Fruit fly (Drosophila melanogaster) whole organism, embryonic: ENCODE measurements around the gene Cnep1r2.

Experiments
- CG10209 ChIP-seq: fragments of 200-800 bp; sonication (Bioruptor generic); optimal IDR thresholded peaks from 3 replicates; lab custom pipeline; 2017; ENCODE audit warnings: missing biosample characterization, mild to moderate bottlenecking, missing genetic modification characterization, missing genetic modification reagents
- CG10543 ChIP-seq: fragments of 200-800 bp; sonication (Bioruptor generic); optimal IDR thresholded peaks from 3 replicates; lab custom pipeline; 2017; ENCODE audit warnings: missing biosample characterization, mild to moderate bottlenecking, missing genetic modification characterization, moderate library complexity
- CG11560 ChIP-seq: fragments of 200-800 bp; sonication (Bioruptor generic); IDR thresholded peaks from 3 replicates; pipeline ENCODE4 v1.3.6; 2022; ENCODE audit warnings: missing biosample characterization, missing genetic modification characterization
- CG11696 ChIP-seq: fragments of 200-800 bp; sonication (Bioruptor generic); IDR thresholded peaks from 2 replicates; pipeline ENCODE4 v1.3.6; 2022; ENCODE audit warnings: missing biosample characterization, missing genetic modification characterization
- CG13123 ChIP-seq: fragments of 200-800 bp; sonication (Bioruptor generic); optimal IDR thresholded peaks from 2 replicates; lab custom pipeline; 2016; ENCODE audit warnings: missing biosample characterization, missing genetic modification characterization
- CG14441 ChIP-seq: fragments of 200-800 bp; sonication (Bioruptor generic); IDR thresholded peaks from 2 replicates; pipeline ENCODE4 v1.3.6; 2022; ENCODE audit warnings: missing biosample characterization, missing genetic modification characterization
- CG15073 ChIP-seq: fragments of 200-800 bp; sonication (Bioruptor generic); optimal IDR thresholded peaks from 2 replicates; lab custom pipeline; 2016; ENCODE audit warnings: missing biosample characterization, missing genetic modification characterization
- CG17385 ChIP-seq: fragments of 200-800 bp; sonication (Bioruptor generic); optimal IDR thresholded peaks from 3 replicates; lab custom pipeline; 2018; ENCODE audit warnings: missing biosample characterization, mild to moderate bottlenecking, missing genetic modification characterization
- CG1832 ChIP-seq: fragments of 200-800 bp; sonication (Bioruptor generic); optimal IDR thresholded peaks from 2 replicates; lab custom pipeline; 2017; ENCODE audit warnings: missing biosample characterization, mild to moderate bottlenecking, missing genetic modification characterization, inconsistent platforms
- CG18476 ChIP-seq: fragments of 200-800 bp; sonication (Bioruptor generic); optimal IDR thresholded peaks from 2 replicates; lab custom pipeline; 2016; ENCODE audit warnings: missing biosample characterization, mild to moderate bottlenecking, missing genetic modification characterization
- CG30020 ChIP-seq: fragments of 200-800 bp; optimal IDR thresholded peaks from 2 replicates; lab custom pipeline; 2019; ENCODE audit warnings: missing biosample characterization, mild to moderate bottlenecking, missing genetic modification characterization, moderate library complexity
- CG32532 ChIP-seq: fragments of 200-800 bp; sonication (Bioruptor generic); IDR thresholded peaks from 2 replicates; pipeline ENCODE4 v1.3.6; 2022; ENCODE audit warnings: missing biosample characterization, missing genetic modification characterization
- CG3995 ChIP-seq: fragments of 200-800 bp; sonication (Bioruptor generic); optimal IDR thresholded peaks from 3 replicates; lab custom pipeline; 2016; ENCODE audit warnings: missing biosample characterization, missing genetic modification characterization
- CG4360 ChIP-seq: fragments of 200-800 bp; sonication (Bioruptor generic); IDR thresholded peaks from 2 replicates; pipeline ENCODE4 v1.3.6; 2022; ENCODE audit warnings: missing biosample characterization, missing genetic modification characterization
- CG43689 ChIP-seq: fragments of 200-800 bp; sonication (Bioruptor generic); IDR thresholded peaks from 2 replicates; pipeline ENCODE4 v1.3.6; 2022; ENCODE audit warnings: missing biosample characterization, missing genetic modification characterization
- CG4424 ChIP-seq: fragments of 200-800 bp; sonication (Bioruptor generic); optimal IDR thresholded peaks from 3 replicates; lab custom pipeline; 2016; ENCODE audit warnings: missing biosample characterization, missing genetic modification characterization
- CG6254 ChIP-seq: fragments of 200-800 bp; sonication (Bioruptor generic); optimal IDR thresholded peaks from 3 replicates; lab custom pipeline; 2017; ENCODE audit warnings: mild to moderate bottlenecking, missing biosample characterization, missing genetic modification reagents, missing genetic modification characterization
- CG8290 ChIP-seq, 3 experiments: fragments of 200-800 bp; sonication (Bioruptor generic); optimal IDR thresholded peaks; 2 replicates each; lab custom pipeline; 2016 to 2019; ENCODE audit warnings: missing biosample characterization in 3 of 3, missing genetic modification characterization in 3 of 3, mild to moderate bottlenecking in 2 of 3, moderate library complexity in 1 of 3
- CG8388 ChIP-seq: fragments of 200-800 bp; sonication (Bioruptor generic); optimal IDR thresholded peaks from 2 replicates; lab custom pipeline; 2019; ENCODE audit warnings: missing biosample characterization, mild to moderate bottlenecking, missing genetic modification characterization, moderate library complexity
- CG8924 ChIP-seq: fragments of 200-800 bp; optimal IDR thresholded peaks from 3 replicates; lab custom pipeline; 2019; ENCODE audit warnings: missing biosample characterization, mild to moderate bottlenecking, missing genetic modification characterization, moderate library complexity
- CG9727 ChIP-seq: fragments of 200-800 bp; sonication (Bioruptor generic); optimal IDR thresholded peaks from 3 replicates; lab custom pipeline; 2017; ENCODE audit warnings: missing biosample characterization, mild to moderate bottlenecking, missing genetic modification characterization
- Chrac-16 ChIP-seq: fragments of 200-800 bp; sonication (Bioruptor generic); optimal IDR thresholded peaks from 3 replicates; lab custom pipeline; 2016; ENCODE audit warnings: missing biosample characterization, missing genetic modification characterization
- Deaf1 ChIP-seq: fragments of 200-800 bp; optimal IDR thresholded peaks from 3 replicates; lab custom pipeline; 2019; ENCODE audit warnings: missing biosample characterization, mild to moderate bottlenecking, missing genetic modification characterization, moderate library complexity
- Dref ChIP-seq: fragments of 200-800 bp; sonication (Bioruptor generic); IDR thresholded peaks from 2 replicates; pipeline ENCODE4 v1.3.6; 2022; ENCODE audit warnings: missing biosample characterization, missing genetic modification characterization
- Drgx ChIP-seq: fragments of 200-800 bp; sonication (Bioruptor generic); IDR thresholded peaks from 2 replicates; pipeline ENCODE4 v1.3.6; 2022; ENCODE audit warnings: missing biosample characterization, missing genetic modification characterization
- E2f2 ChIP-seq: fragments of 200-800 bp; sonication (Bioruptor generic); IDR thresholded peaks from 2 replicates; pipeline ENCODE4 v1.3.6; 2022; ENCODE audit warnings: missing biosample characterization, missing genetic modification characterization
- HHEX ChIP-seq: fragments of 200-800 bp; sonication (Bioruptor generic); optimal IDR thresholded peaks from 3 replicates; lab custom pipeline; 2017; ENCODE audit warnings: missing biosample characterization, mild to moderate bottlenecking, missing genetic modification characterization, missing genetic modification reagents
- HLHmδ ChIP-seq: fragments of 200-800 bp; sonication (Bioruptor generic); optimal IDR thresholded peaks from 2 replicates; lab custom pipeline; 2018; ENCODE audit warnings: missing biosample characterization, mild to moderate bottlenecking, missing genetic modification characterization, moderate library complexity
- HmgZ ChIP-seq: fragments of 200-800 bp; sonication (Bioruptor generic); optimal IDR thresholded peaks from 2 replicates; lab custom pipeline; 2018; ENCODE audit warnings: missing biosample characterization, mild to moderate bottlenecking, missing genetic modification characterization
- Kr ChIP-seq: fragments of 200-800 bp; sonication (Bioruptor generic); optimal IDR thresholded peaks from 2 replicates; lab custom pipeline; 2017; ENCODE audit warnings: missing biosample characterization, mild to moderate bottlenecking, missing genetic modification characterization
- Xrp1 ChIP-seq: fragments of 200-800 bp; sonication (Bioruptor generic); IDR thresholded peaks from 2 replicates; pipeline ENCODE4 v1.3.6; 2022; ENCODE audit warnings: missing biosample characterization, missing genetic modification characterization
- ara ChIP-seq: fragments of 200-800 bp; sonication (Bioruptor generic); IDR thresholded peaks from 2 replicates; pipeline ENCODE4 v1.3.6; 2022; ENCODE audit warnings: missing biosample characterization, missing genetic modification characterization
- cg ChIP-seq: fragments of 200-800 bp; sonication (Bioruptor generic); optimal IDR thresholded peaks from 3 replicates; lab custom pipeline; 2019; ENCODE audit warnings: missing biosample characterization, mild to moderate bottlenecking, missing genetic modification characterization, moderate library complexity
- chinmo ChIP-seq: fragments of 200-800 bp; sonication (Bioruptor generic); IDR thresholded peaks from 4 replicates; pipeline ENCODE4 v1.3.6; 2022; ENCODE audit warnings: missing biosample characterization, missing genetic modification characterization; ENCODE audit not compliant: partially characterized antibody
- chm ChIP-seq: fragments of 200-800 bp; sonication (Bioruptor generic); IDR thresholded peaks from 2 replicates; pipeline ENCODE4 v1.3.6; 2022; ENCODE audit warnings: missing biosample characterization, missing genetic modification characterization
- gem ChIP-seq: fragments of 200-800 bp; sonication (Bioruptor generic); optimal IDR thresholded peaks from 2 replicates; lab custom pipeline; 2019; ENCODE audit warnings: missing biosample characterization, mild to moderate bottlenecking, missing genetic modification characterization, moderate library complexity
- kni ChIP-seq: fragments of 200-800 bp; sonication (Bioruptor generic); optimal IDR thresholded peaks from 3 replicates; lab custom pipeline; 2017; ENCODE audit warnings: mild to moderate bottlenecking, missing biosample characterization, missing genetic modification reagents, missing genetic modification characterization
- mam ChIP-seq: fragments of 200-800 bp; sonication (Bioruptor generic); optimal IDR thresholded peaks from 3 replicates; lab custom pipeline; 2016; ENCODE audit warnings: missing biosample characterization, missing genetic modification characterization
- nom ChIP-seq: fragments of 200-800 bp; sonication (Bioruptor generic); optimal IDR thresholded peaks from 2 replicates; lab custom pipeline; 2017; ENCODE audit warnings: missing biosample characterization, missing genetic modification characterization, mild to moderate bottlenecking, moderate library complexity, missing genetic modification reagents
- pros ChIP-seq: fragments of 200-800 bp; sonication (Bioruptor generic); optimal IDR thresholded peaks from 3 replicates; lab custom pipeline; 2019; ENCODE audit warnings: missing biosample characterization, mild to moderate bottlenecking, missing genetic modification characterization, moderate library complexity
- rib ChIP-seq: fragments of 200-800 bp; sonication (Bioruptor generic); IDR thresholded peaks from 2 replicates; pipeline ENCODE4 v1.3.6; 2022; ENCODE audit warnings: missing biosample characterization, missing genetic modification characterization
- schlank ChIP-seq: fragments of 200-800 bp; sonication (Bioruptor generic); optimal IDR thresholded peaks from 2 replicates; lab custom pipeline; 2018; ENCODE audit warnings: missing biosample characterization, mild to moderate bottlenecking, missing genetic modification characterization
- sd ChIP-seq: fragments of 200-800 bp; sonication (Bioruptor generic); optimal IDR thresholded peaks from 3 replicates; lab custom pipeline; 2018; ENCODE audit warnings: missing biosample characterization, mild to moderate bottlenecking, missing genetic modification characterization, moderate library complexity
- sens ChIP-seq: fragments of 200-800 bp; sonication (Bioruptor generic); peaks from one replicate; lab custom pipeline; 2016; ENCODE audit warnings: missing biosample characterization, missing genetic modification characterization
- sisA ChIP-seq: fragments of 200-800 bp; sonication (Bioruptor generic); IDR thresholded peaks from 2 replicates; pipeline ENCODE4 v1.3.6; 2022; ENCODE audit warnings: missing biosample characterization, missing genetic modification characterization
- ssp ChIP-seq: fragments of 200-800 bp; sonication (Bioruptor generic); IDR thresholded peaks from 2 replicates; pipeline ENCODE4 v1.3.6; 2022; ENCODE audit warnings: missing biosample characterization, missing genetic modification characterization
- sug ChIP-seq: fragments of 200-800 bp; optimal IDR thresholded peaks from 2 replicates; lab custom pipeline; 2019; ENCODE audit warnings: missing biosample characterization, mild to moderate bottlenecking, missing genetic modification characterization, moderate library complexity
- tio ChIP-seq: fragments of 200-800 bp; sonication (Bioruptor generic); optimal IDR thresholded peaks from 2 replicates; lab custom pipeline; 2017; ENCODE audit warnings: missing biosample characterization, missing genetic modification characterization, inconsistent platforms
- tna ChIP-seq: fragments of 200-800 bp; sonication (Bioruptor generic); IDR thresholded peaks from 2 replicates; pipeline ENCODE4 v1.3.6; 2022; ENCODE audit warnings: missing biosample characterization, missing genetic modification characterization; ENCODE audit not compliant: partially characterized antibody
- zen ChIP-seq: fragments of 200-800 bp; sonication (Bioruptor generic); optimal IDR thresholded peaks from 3 replicates; lab custom pipeline; 2018; ENCODE audit warnings: missing biosample characterization, mild to moderate bottlenecking, missing genetic modification characterization, moderate library complexity

The Cnep1r2 gene

dm6 chr3L:10674145-10674547 is 36.2 kb downstream of the Cnep1r2 start (continued):
- TF ChIP-seq sisA (GFP tag; lab: Robert Waterston, UW) = no peak
- TF ChIP-seq CG32532 (GFP tag; lab: Robert Waterston, UW) = peak; percentile 48; the same call in 1 of the 2 replicates
- no peak for TF ChIP-seq CG6254
- TF ChIP-seq rib (GFP tag; lab: Robert Waterston, UW) = 0 out of 2 replicates have a peak, but pooled peaks have one; percentile 23
- TF ChIP-seq CG8388 (GFP tag; lab: Kevin White, UChicago) = no peak
- TF ChIP-seq CG18476 (GFP tag; lab: Kevin White, UChicago) = no peak
- TF ChIP-seq tna (GFP tag; lab: Robert Waterston, UW) = no peak
- TF ChIP-seq zen (tag; lab: Kevin White, UChicago) = no peak
- no peak for TF ChIP-seq CG3995
- TF ChIP-seq kni (GFP tag; lab: Kevin White, UChicago) = peak; percentile 50
- TF ChIP-seq ssp (GFP tag; lab: Robert Waterston, UW) = no peak
- no peak for TF ChIP-seq CG43689
- TF ChIP-seq CG17385 = peak; percentile 88
- TF ChIP-seq CG11560 (tag; lab: Robert Waterston, UW) = no peak
- no peak for TF ChIP-seq CG10209 (GFP tag; lab: Kevin White, UChicago)
- no peak for TF ChIP-seq Xrp1 (GFP tag; lab: Robert Waterston, UW)
- TF ChIP-seq nom = peak; percentile 21
- peak; percentile 24 for TF ChIP-seq HLHmδ
- no peak for TF ChIP-seq Chrac-16 (GFP tag; lab: Kevin White, UChicago)
- no peak for TF ChIP-seq tio
- TF ChIP-seq CG8290 (GFP tag; optimal IDR thresholded peaks at IDR 0.05; lab: Kevin White, UChicago) = no peak
- TF ChIP-seq CG8290 (tag; optimal IDR thresholded peaks at IDR 0.05; lab: Kevin White, UChicago) = peak in 1 of 2 experiments; percentile 33
- TF ChIP-seq CG1832 = peak; percentile 75
- no peak for TF ChIP-seq CG14441 (GFP tag; lab: Robert Waterston, UW)
- TF ChIP-seq Deaf1 (tag; lab: Kevin White, UChicago) = peak; percentile 64
- no peak for TF ChIP-seq chm (GFP tag; lab: Robert Waterston, UW)
- 0 out of 2 replicates have a peak, but pooled peaks have one; percentile 16 for TF ChIP-seq E2f2
- TF ChIP-seq pros = peak; percentile 16
- no peak for TF ChIP-seq gem (tag; lab: Kevin White, UChicago)
- TF ChIP-seq Dref = no peak
- no peak for TF ChIP-seq CG30020
- TF ChIP-seq sug (tag; lab: Kevin White, UChicago) = no peak
- TF ChIP-seq CG11696 (GFP tag; lab: Robert Waterston, UW) = no peak
- TF ChIP-seq CG15073 = no peak
- TF ChIP-seq HHEX (GFP tag; lab: Kevin White, UChicago) = peak; percentile 15
- TF ChIP-seq CG4424 = no peak
- TF ChIP-seq CG9727 (GFP tag; lab: Kevin White, UChicago) = no peak
- TF ChIP-seq mam = no peak
- TF ChIP-seq CG10543 (GFP tag; lab: Kevin White, UChicago) = no peak
- TF ChIP-seq CG4360 (GFP tag; lab: Robert Waterston, UW) = 0 out of 2 replicates have a peak, but pooled peaks have one; percentile 41
- 0 out of 2 replicates have a peak, but pooled peaks have one; percentile 12 for TF ChIP-seq Drgx (GFP tag; lab: Robert Waterston, UW)
- TF ChIP-seq CG8924 (tag; lab: Kevin White, UChicago) = peak; percentile 39
- peak; percentile 94 for TF ChIP-seq cg
- TF ChIP-seq sens (GFP tag; lab: Kevin White, UChicago) = peak; percentile 89
- TF ChIP-seq schlank = no peak
- TF ChIP-seq chinmo (GFP tag; lab: Robert Waterston, UW) = 0 out of 4 replicates have a peak, but pooled peaks have one; percentile 65
- no peak for TF ChIP-seq Kr (GFP tag; lab: Kevin White, UChicago)
- TF ChIP-seq sd (tag; lab: Kevin White, UChicago) = peak; percentile 80
- no peak for TF ChIP-seq HmgZ (tag; lab: Kevin White, UChicago)
- TF ChIP-seq CG13123 = no peak
- TF ChIP-seq ara (GFP tag; lab: Robert Waterston, UW) = no peak
